Worm (Caenorhabditis elegans): ENCODE data around the gene nhr-210.

DNA sequence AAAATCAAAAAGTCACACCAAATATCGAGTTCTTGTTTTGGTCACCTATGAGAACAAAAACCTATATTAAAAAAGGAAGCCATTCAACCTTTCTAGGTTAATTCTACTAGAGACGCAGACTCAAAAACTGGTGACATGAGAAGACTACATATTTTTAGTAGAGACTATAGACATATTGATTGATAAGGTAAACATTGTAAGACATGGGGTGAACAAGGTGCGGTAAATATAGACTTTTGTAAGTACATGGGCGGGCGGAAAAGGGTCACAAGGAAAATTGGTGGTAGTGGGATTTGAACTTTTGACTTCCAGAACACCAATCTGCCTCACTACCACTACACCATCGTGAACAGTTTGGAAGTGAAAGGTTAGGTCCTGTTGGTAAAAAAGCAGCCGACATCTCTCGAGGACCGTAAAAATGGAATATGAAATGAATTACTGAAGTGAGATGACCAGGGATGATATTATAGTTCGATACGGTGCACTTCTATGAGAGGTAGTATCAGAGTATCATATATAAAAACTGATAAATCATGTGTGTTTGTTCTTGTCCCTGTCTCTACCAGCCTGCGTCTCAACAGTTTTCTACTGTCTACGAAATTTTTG is 35.0 kb downstream of the nhr-210 start, which contains the start of gene nhr-212:
- TF ChIP-seq fos-1 (tag; optimal IDR thresholded peaks at IDR 0.05) (no peak), nhr-237 (tag; optimal IDR thresholded peaks at IDR 0.05) (no peak), mdl-1 (tag; optimal IDR thresholded peaks at IDR 0.05) (no peak)

All from whole organism, L3 larva.